Fruit fly (Drosophila melanogaster) whole organism, embryonic: ENCODE measurements around the gene bab2.

Experiments
- Blimp-1 ChIP-seq: fragments of 200-800 bp; sonication (Bioruptor generic); optimal IDR thresholded peaks from 3 replicates; lab custom pipeline; 2018; ENCODE audit warnings: missing biosample characterization, missing genetic modification characterization, mild to moderate bottlenecking, moderate library complexity, missing genetic modification reagents
- CG10209 ChIP-seq: fragments of 200-800 bp; sonication (Bioruptor generic); optimal IDR thresholded peaks from 3 replicates; lab custom pipeline; 2017; ENCODE audit warnings: missing biosample characterization, mild to moderate bottlenecking, missing genetic modification characterization, missing genetic modification reagents
- CG11398 ChIP-seq: fragments of 200-800 bp; sonication (Bioruptor generic); optimal IDR thresholded peaks from 2 replicates; lab custom pipeline; 2016; ENCODE audit warnings: missing biosample characterization, missing genetic modification characterization
- CG11560 ChIP-seq: fragments of 200-800 bp; sonication (Bioruptor generic); IDR thresholded peaks from 3 replicates; pipeline ENCODE4 v1.3.6; 2022; ENCODE audit warnings: missing biosample characterization, missing genetic modification characterization
- CG1233 ChIP-seq: fragments of 200-800 bp; sonication (Bioruptor generic); optimal IDR thresholded peaks from 4 replicates; lab custom pipeline; 2018; ENCODE audit warnings: missing biosample characterization, mild to moderate bottlenecking, missing genetic modification characterization
- CG12769 ChIP-seq: fragments of 200-800 bp; sonication (Bioruptor generic); optimal IDR thresholded peaks from 2 replicates; lab custom pipeline; 2019; ENCODE audit warnings: missing biosample characterization, mild to moderate bottlenecking, missing genetic modification characterization, moderate library complexity
- CG13123 ChIP-seq: fragments of 200-800 bp; sonication (Bioruptor generic); optimal IDR thresholded peaks from 2 replicates; lab custom pipeline; 2016; ENCODE audit warnings: missing biosample characterization, missing genetic modification characterization
- CG16779 ChIP-seq: fragments of 200-800 bp; sonication (Bioruptor generic); IDR thresholded peaks from 2 replicates; pipeline ENCODE4 v1.3.6; 2022; ENCODE audit warnings: missing biosample characterization, missing genetic modification characterization
- CG17186 ChIP-seq: fragments of 200-800 bp; sonication (Bioruptor generic); optimal IDR thresholded peaks from 3 replicates; lab custom pipeline; 2017; ENCODE audit warnings: missing biosample characterization, missing genetic modification reagents, missing genetic modification characterization
- CG18599 ChIP-seq: fragments of 200-800 bp; sonication (Bioruptor generic); optimal IDR thresholded peaks from 3 replicates; lab custom pipeline; 2017; ENCODE audit warnings: missing biosample characterization, missing genetic modification characterization, mild to moderate bottlenecking, moderate library complexity, missing genetic modification reagents
- CG18764 ChIP-seq: fragments of 200-800 bp; sonication (Bioruptor generic); optimal IDR thresholded peaks from 3 replicates; lab custom pipeline; 2016; ENCODE audit warnings: missing biosample characterization, missing genetic modification characterization
- CG2678 ChIP-seq: fragments of 200-800 bp; sonication (Bioruptor generic); optimal IDR thresholded peaks from 3 replicates; lab custom pipeline; 2019; ENCODE audit warnings: missing biosample characterization, mild to moderate bottlenecking, missing genetic modification characterization, moderate library complexity
- CG32767 ChIP-seq: fragments of 200-800 bp; sonication (Bioruptor generic); IDR thresholded peaks from 2 replicates; pipeline ENCODE4 v1.3.6; 2022; ENCODE audit warnings: missing biosample characterization, missing genetic modification characterization
- CG3407 ChIP-seq: fragments of 200-800 bp; sonication (Bioruptor generic); optimal IDR thresholded peaks from 2 replicates; lab custom pipeline; 2018; ENCODE audit warnings: missing biosample characterization, mild to moderate bottlenecking, missing genetic modification characterization
- CG34376 ChIP-seq: fragments of 200-800 bp; sonication (Bioruptor generic); optimal IDR thresholded peaks from 2 replicates; lab custom pipeline; 2018; ENCODE audit warnings: missing biosample characterization, mild to moderate bottlenecking, missing genetic modification characterization
- CG4328 ChIP-seq: fragments of 200-800 bp; sonication (Bioruptor generic); optimal IDR thresholded peaks from 3 replicates; lab custom pipeline; 2017; ENCODE audit warnings: missing biosample characterization, missing genetic modification reagents, missing genetic modification characterization
- CG4707 ChIP-seq: fragments of 200-800 bp; sonication (Bioruptor generic); optimal IDR thresholded peaks from 2 replicates; lab custom pipeline; 2018; ENCODE audit warnings: missing biosample characterization, mild to moderate bottlenecking, missing genetic modification characterization, moderate library complexity
- CG7271 ChIP-seq: fragments of 200-800 bp; sonication (Bioruptor generic); optimal IDR thresholded peaks from 2 replicates; lab custom pipeline; 2018; ENCODE audit warnings: missing biosample characterization, mild to moderate bottlenecking, missing genetic modification characterization, moderate library complexity
- CG8944 ChIP-seq: fragments of 200-800 bp; sonication (Bioruptor generic); optimal IDR thresholded peaks from 3 replicates; lab custom pipeline; 2016; ENCODE audit warnings: missing biosample characterization, missing genetic modification characterization
- CrebB ChIP-seq: fragments of 200-800 bp; sonication (Bioruptor generic); optimal IDR thresholded peaks from 3 replicates; lab custom pipeline; 2018; ENCODE audit warnings: missing biosample characterization, mild to moderate bottlenecking, missing genetic modification characterization
- Deaf1 ChIP-seq: fragments of 200-800 bp; optimal IDR thresholded peaks from 3 replicates; lab custom pipeline; 2019; ENCODE audit warnings: missing biosample characterization, mild to moderate bottlenecking, missing genetic modification characterization, moderate library complexity
- Dref ChIP-seq: fragments of 200-800 bp; sonication (Bioruptor generic); IDR thresholded peaks from 2 replicates; pipeline ENCODE4 v1.3.6; 2022; ENCODE audit warnings: missing biosample characterization, missing genetic modification characterization
- Hey ChIP-seq: fragments of 200-800 bp; sonication (Bioruptor generic); optimal IDR thresholded peaks from 3 replicates; lab custom pipeline; 2018; ENCODE audit warnings: missing biosample characterization, mild to moderate bottlenecking, missing genetic modification characterization
- Jarid2 ChIP-seq: fragments of 200-800 bp; sonication (Bioruptor generic); optimal IDR thresholded peaks from 3 replicates; lab custom pipeline; 2017; ENCODE audit warnings: mild to moderate bottlenecking, missing biosample characterization, missing genetic modification reagents, missing genetic modification characterization
- Oli ChIP-seq: fragments of 200-800 bp; sonication (Bioruptor generic); optimal IDR thresholded peaks from 2 replicates; lab custom pipeline; 2018; ENCODE audit warnings: missing biosample characterization, mild to moderate bottlenecking, missing genetic modification characterization, moderate library complexity
- Opbp ChIP-seq: fragments of 200-800 bp; sonication (Bioruptor generic); IDR thresholded peaks from 3 replicates; pipeline ENCODE4 v1.3.6; 2022; ENCODE audit warnings: missing biosample characterization, missing genetic modification characterization; ENCODE audit not compliant: partially characterized antibody
- Sry-δ ChIP-seq: fragments of 200-800 bp; sonication (Bioruptor generic); optimal IDR thresholded peaks from 2 replicates; lab custom pipeline; 2016; ENCODE audit warnings: missing biosample characterization, missing genetic modification characterization
- Trl ChIP-seq, 3 experiments: fragments of >200 bp in 2 of 3; fragments of 200-800 bp in 1 of 3; sonication (Bioruptor generic) in 1 of 3; optimal IDR thresholded peaks; 2 replicates in 1 of 3; 3 replicates in 2 of 3; lab custom pipeline; 2016 to 2017; ENCODE audit warnings: missing biosample characterization in 1 of 3, missing genetic modification characterization in 1 of 3
- Usf ChIP-seq: fragments of 200-800 bp; sonication (Bioruptor generic); optimal IDR thresholded peaks from 2 replicates; lab custom pipeline; 2017; ENCODE audit warnings: missing genotype, missing biosample characterization, missing genetic modification characterization
- abd-A ChIP-seq: fragments of 200-800 bp; sonication (Bioruptor generic); optimal IDR thresholded peaks from 3 replicates; lab custom pipeline; 2019; ENCODE audit warnings: missing biosample characterization, mild to moderate bottlenecking, missing genetic modification characterization, moderate library complexity
- btn ChIP-seq: fragments of 200-800 bp; sonication (Bioruptor generic); optimal IDR thresholded peaks from 2 replicates; lab custom pipeline; 2016; ENCODE audit warnings: missing biosample characterization, missing genetic modification characterization
- cad ChIP-seq: fragments of >200 bp; optimal IDR thresholded peaks from 2 replicates; lab custom pipeline; 2017; ENCODE audit warnings: missing biosample characterization, missing genetic modification characterization
- chinmo ChIP-seq: fragments of 200-800 bp; sonication (Bioruptor generic); IDR thresholded peaks from 4 replicates; pipeline ENCODE4 v1.3.6; 2022; ENCODE audit warnings: missing biosample characterization, missing genetic modification characterization; ENCODE audit not compliant: partially characterized antibody
- chm ChIP-seq: fragments of 200-800 bp; sonication (Bioruptor generic); IDR thresholded peaks from 2 replicates; pipeline ENCODE4 v1.3.6; 2022; ENCODE audit warnings: missing biosample characterization, missing genetic modification characterization
- crc ChIP-seq: fragments of 200-800 bp; sonication (Bioruptor generic); optimal IDR thresholded peaks from 2 replicates; lab custom pipeline; 2016; ENCODE audit warnings: missing biosample characterization, missing genetic modification characterization
- danr ChIP-seq: fragments of 200-800 bp; sonication (Bioruptor generic); IDR thresholded peaks from 2 replicates; pipeline ENCODE4 v1.3.6; 2022; ENCODE audit warnings: missing biosample characterization, missing genetic modification characterization
- dimm ChIP-seq: fragments of 200-800 bp; sonication (Bioruptor generic); IDR thresholded peaks from 2 replicates; pipeline ENCODE4 v1.3.6; 2022; ENCODE audit warnings: missing biosample characterization, missing genetic modification characterization
- exex ChIP-seq: fragments of 200-800 bp; sonication (Bioruptor generic); optimal IDR thresholded peaks from 4 replicates; lab custom pipeline; 2018; ENCODE audit warnings: missing biosample characterization, mild to moderate bottlenecking, missing genetic modification characterization, moderate library complexity
- grn ChIP-seq: fragments of 200-800 bp; sonication (Bioruptor generic); optimal IDR thresholded peaks from 3 replicates; lab custom pipeline; 2017; ENCODE audit warnings: missing biosample characterization, missing genetic modification characterization
- oc ChIP-seq: fragments of 200-800 bp; sonication (Bioruptor generic); optimal IDR thresholded peaks from 2 replicates; lab custom pipeline; 2018; ENCODE audit warnings: missing biosample characterization, mild to moderate bottlenecking, missing genetic modification characterization, moderate library complexity
- phol ChIP-seq: fragments of 200-800 bp; sonication (Bioruptor generic); optimal IDR thresholded peaks from 3 replicates; lab custom pipeline; 2018; ENCODE audit warnings: missing biosample characterization, mild to moderate bottlenecking, missing genetic modification characterization, moderate library complexity
- slbo ChIP-seq: fragments of 200-800 bp; sonication (Bioruptor generic); IDR thresholded peaks from 2 replicates; pipeline ENCODE4 v1.3.6; 2022; ENCODE audit warnings: missing biosample characterization, missing genetic modification characterization
- sug ChIP-seq: fragments of 200-800 bp; optimal IDR thresholded peaks from 2 replicates; lab custom pipeline; 2019; ENCODE audit warnings: missing biosample characterization, mild to moderate bottlenecking, missing genetic modification characterization, moderate library complexity
- toy ChIP-seq: fragments of 200-800 bp; sonication (Bioruptor generic); IDR thresholded peaks from 2 replicates; pipeline ENCODE4 v1.3.6; 2022; ENCODE audit warnings: missing biosample characterization, missing genetic modification characterization
- tx ChIP-seq: fragments of 200-800 bp; sonication (Bioruptor generic); optimal IDR thresholded peaks from 2 replicates; lab custom pipeline; 2016; ENCODE audit warnings: missing biosample characterization, missing genetic modification characterization
- vvl ChIP-seq: fragments of 200-800 bp; sonication (Bioruptor generic); IDR thresholded peaks from 2 replicates; pipeline ENCODE4 v1.3.6; 2022; ENCODE audit warnings: missing biosample characterization, missing genetic modification characterization

Gene bab2

DNA sequence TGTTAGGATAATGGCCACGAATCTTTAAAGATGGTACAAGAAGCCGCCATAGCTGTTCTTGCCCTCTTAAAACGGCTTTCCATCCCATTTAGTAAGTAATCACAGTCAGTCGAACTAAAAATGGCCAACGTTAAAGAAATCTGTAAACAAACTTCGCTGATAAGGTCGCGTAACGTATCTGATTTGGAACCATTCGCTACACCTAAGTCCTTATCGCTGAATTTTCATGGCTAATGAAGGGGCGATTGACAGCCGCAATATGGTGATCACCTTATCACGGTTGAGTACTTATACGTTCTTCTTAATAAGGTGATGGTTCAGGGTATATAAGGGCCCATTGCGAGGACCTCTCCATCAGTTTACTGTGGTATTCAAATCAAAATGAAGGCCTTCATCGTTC, 35.5 kb upstream of the bab2 start, which contains the start of gene LysE:
LysE (plus strand) TSS at position 257 of the 400 bp plus-strand sequence.
- TF ChIP-seq Opbp (GFP tag; lab: Robert Waterston, UW) = no peak
- peak; percentile 62 for TF ChIP-seq exex (tag; lab: Kevin White, UChicago)
- TF ChIP-seq Hey = peak; percentile 45
- TF ChIP-seq Blimp-1 (GFP tag; lab: Kevin White, UChicago) = no peak
- no peak for TF ChIP-seq CG12769
- peak; percentile 42 for TF ChIP-seq grn
- TF ChIP-seq CG7271 (tag; lab: Kevin White, UChicago) = no peak
- TF ChIP-seq sug (tag; lab: Kevin White, UChicago) = peak; percentile 8
- TF ChIP-seq Sry-δ (GFP tag; lab: Kevin White, UChicago) = no peak
- peak; percentile 21 for TF ChIP-seq CG18599

DNA sequence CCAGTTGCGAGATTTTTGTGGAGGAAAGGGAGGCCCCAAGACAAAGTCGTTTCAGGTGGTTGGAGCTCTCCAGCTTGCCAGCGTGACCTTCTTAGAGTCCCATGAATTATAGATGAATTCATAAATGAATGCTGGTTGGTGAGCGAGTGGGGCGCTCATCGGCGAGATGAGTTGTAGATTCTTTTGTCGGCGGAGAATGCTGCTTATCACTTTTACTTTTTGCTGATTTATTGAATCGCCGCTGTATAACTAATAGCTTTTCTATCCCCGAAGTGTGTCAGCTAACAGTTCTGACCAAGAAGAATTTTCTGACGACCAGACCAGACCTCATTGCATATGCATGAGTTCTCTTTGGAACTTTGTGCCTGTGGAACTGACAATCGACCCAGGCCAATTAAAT, 35.0 kb upstream of the bab2 start:
- peak; percentile 93 for TF ChIP-seq Blimp-1 (GFP tag; lab: Kevin White, UChicago)
- TF ChIP-seq CG10209 (GFP tag; lab: Kevin White, UChicago) = no peak
- TF ChIP-seq vvl (GFP tag; lab: Robert Waterston, UW) = peak; percentile 67; the same call in 1 of the 2 replicates
- no peak for TF ChIP-seq toy (GFP tag; lab: Robert Waterston, UW)
- no peak for TF ChIP-seq CG11398 (GFP tag; lab: Kevin White, UChicago)
- TF ChIP-seq cad = no peak
- TF ChIP-seq abd-A (tag; lab: Kevin White, UChicago) = peak; percentile 3
- no peak for TF ChIP-seq CG32767 (GFP tag; lab: Robert Waterston, UW)
- TF ChIP-seq CG18764 (GFP tag; lab: Kevin White, UChicago) = no peak
- TF ChIP-seq CG3407 (GFP tag; lab: Kevin White, UChicago) = no peak
- no peak for TF ChIP-seq CG8944 (GFP tag; lab: Kevin White, UChicago)
- TF ChIP-seq CG13123 = no peak
- TF ChIP-seq danr (GFP tag; lab: Robert Waterston, UW) = no peak
- no peak for TF ChIP-seq Usf (GFP tag; lab: Kevin White, UChicago)
- no peak for TF ChIP-seq CG16779
- no peak for TF ChIP-seq btn
- no peak for TF ChIP-seq phol (tag; lab: Kevin White, UChicago)
- no peak for TF ChIP-seq chm (GFP tag; lab: Robert Waterston, UW)

DNA sequence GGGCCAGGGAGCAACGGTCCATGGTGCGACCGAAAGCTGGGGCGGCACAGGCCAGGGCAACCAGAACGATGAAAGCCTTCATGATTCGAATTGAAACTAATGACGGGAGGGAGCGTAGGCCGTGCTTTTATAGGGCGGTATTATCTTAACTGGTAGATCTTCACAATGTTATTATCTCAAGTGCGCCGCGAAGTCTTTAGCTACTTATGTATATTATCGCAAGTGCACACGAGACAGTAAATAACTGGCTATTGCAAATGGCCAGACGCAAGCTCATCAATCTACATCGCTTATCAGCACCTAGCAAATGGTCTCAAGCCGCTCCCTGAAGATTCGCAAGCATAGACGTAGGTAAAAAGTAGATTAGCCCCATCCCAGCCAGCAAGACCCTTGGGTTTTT, 34.0 kb upstream of the bab2 start, which contains the start of gene LysD:
LysD (minus strand) TSS at position 101 of the 400 bp plus-strand sequence.
- TF ChIP-seq CrebB (tag; lab: Kevin White, UChicago) (no peak), exex (tag; lab: Kevin White, UChicago) (peak; percentile 1)
- TF ChIP-seq, all 482 proteins: peak for 1

DNA sequence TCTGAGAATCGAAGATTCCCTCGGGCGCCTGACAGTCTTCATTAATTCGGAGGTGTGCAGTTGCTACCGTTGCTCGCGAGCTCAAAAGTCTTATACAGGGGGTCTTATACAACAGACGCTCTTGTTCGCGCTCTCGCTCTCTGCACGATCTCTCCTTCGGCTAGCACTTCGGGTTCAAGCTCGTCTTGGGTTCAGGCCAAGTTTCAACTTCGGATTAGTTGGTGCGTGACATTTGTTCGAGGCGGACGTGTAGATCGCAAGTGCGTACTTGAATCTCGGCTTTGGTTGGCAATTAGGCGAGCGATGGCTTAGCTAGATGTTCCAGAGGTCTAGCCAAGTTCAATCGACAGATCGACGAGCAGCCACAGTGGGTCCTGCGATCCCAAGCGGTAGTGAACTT, 31.1 kb upstream of the bab2 start:
- TF ChIP-seq Dref = no peak
- TF ChIP-seq CG10209 (GFP tag; lab: Kevin White, UChicago) = no peak
- no peak for TF ChIP-seq CG4328 (GFP tag; lab: Kevin White, UChicago)
- no peak for TF ChIP-seq tx (GFP tag; lab: Kevin White, UChicago)
- peak; percentile 57 to 59 for TF ChIP-seq Trl (optimal IDR thresholded peaks at IDR 0.05; lab: Kevin White, UChicago)
- no peak for TF ChIP-seq Trl (GFP tag; optimal IDR thresholded peaks at IDR 0.05; lab: Kevin White, UChicago)
- TF ChIP-seq dimm = no peak
- TF ChIP-seq CG1233 (GFP tag; lab: Kevin White, UChicago) = no peak
- no peak for TF ChIP-seq CG34376 (GFP tag; lab: Kevin White, UChicago)
- no peak for TF ChIP-seq slbo (GFP tag; lab: Robert Waterston, UW)
- TF ChIP-seq CG11560 (tag; lab: Robert Waterston, UW) = no peak
- no peak for TF ChIP-seq CG4707 (GFP tag; lab: Kevin White, UChicago)
- no peak for TF ChIP-seq crc (GFP tag; lab: Kevin White, UChicago)
- TF ChIP-seq oc (tag; lab: Kevin White, UChicago) = peak; percentile 43
- no peak for TF ChIP-seq CG2678
- TF ChIP-seq Jarid2 (GFP tag; lab: Kevin White, UChicago) = peak; percentile 84
- TF ChIP-seq chinmo (GFP tag; lab: Robert Waterston, UW) = peak; percentile 77; the same call in 2 of the 4 replicates
- TF ChIP-seq CG32767 (GFP tag; lab: Robert Waterston, UW) = no peak
- TF ChIP-seq CG17186 = no peak
- no peak for TF ChIP-seq Oli (tag; lab: Kevin White, UChicago)
- peak; percentile 98 for TF ChIP-seq Deaf1 (tag; lab: Kevin White, UChicago)
